Worm (Caenorhabditis elegans): ENCODE measurements around the gene Y53F4B.27.

Gene Y53F4B.27

DNA sequence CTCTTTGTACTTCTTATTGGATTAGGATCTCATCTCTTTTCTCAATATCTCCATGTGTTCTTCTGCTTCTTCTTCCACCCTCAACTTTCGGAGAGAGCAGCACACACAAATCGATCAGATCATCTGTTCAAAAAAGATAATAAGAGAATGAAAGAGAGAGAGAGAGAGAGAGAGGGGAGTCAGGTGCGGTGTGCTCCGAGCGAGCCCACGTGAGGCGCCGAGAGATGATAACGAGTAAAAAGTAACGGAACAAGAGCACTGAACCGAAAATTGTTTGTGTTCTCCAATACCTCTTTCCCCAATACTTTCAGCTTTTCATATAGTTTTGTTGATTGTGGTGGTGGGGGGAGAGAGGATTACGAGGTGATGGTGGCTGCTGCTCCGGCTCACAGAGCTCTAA, 48.3 kb downstream of the Y53F4B.27 start (continued):
- TF ChIP-seq F26F4.8 (GFP tag; conservative IDR thresholded peaks at IDR 0.05) (no peak), ces-1 (GFP tag; optimal IDR thresholded peaks at IDR 0.05) (no peak), lin-38 (GFP tag; IDR thresholded peaks at IDR 0.05) (no peak), zfp-2 (tag; optimal IDR thresholded peaks at IDR 0.05) (no peak), F37D6.2 (tag; optimal IDR thresholded peaks at IDR 0.05) (no peak), ceh-44 (GFP tag; IDR thresholded peaks at IDR 0.05) (no peak), ceh-82 (tag; optimal IDR thresholded peaks at IDR 0.05) (no peak), ztf-11 (tag; optimal IDR thresholded peaks at IDR 0.05) (no peak), daf-16 (GFP tag; optimal IDR thresholded peaks at IDR 0.05) (peak in 1 of 2 experiments; percentile 65), daf-16 (tag; optimal IDR thresholded peaks at IDR 0.05) (peak; percentile 79), saeg-2 (GFP tag; IDR thresholded peaks at IDR 0.05) (no peak), egl-43 (GFP tag; IDR thresholded peaks at IDR 0.05) (no peak), attf-4 (tag; optimal IDR thresholded peaks at IDR 0.05) (no peak), T20F7.1 (GFP tag; optimal IDR thresholded peaks at IDR 0.05) (no peak), mes-2 (tag; optimal IDR thresholded peaks at IDR 0.05; ENCODE audit: poor library complexity, severe bottlenecking) (peak; percentile 10), nhr-28 (tag; optimal IDR thresholded peaks at IDR 0.05) (peak; percentile 66), ctbp-1 (GFP tag; IDR thresholded peaks at IDR 0.05) (no peak), hlh-30 (tag; optimal IDR thresholded peaks at IDR 0.05; ENCODE audit: insufficient read depth) (peak; percentile 88), snpc-1.2 (GFP tag; IDR thresholded peaks at IDR 0.05) (no peak), mdl-1 (tag; optimal IDR thresholded peaks at IDR 0.05) (peak; percentile 24 to 83), F49E8.2 (tag; optimal IDR thresholded peaks at IDR 0.05; ENCODE audit: borderline replicate concordance) (no peak), unc-39 (tag; optimal IDR thresholded peaks at IDR 0.05) (no peak), lin-29 (GFP tag; IDR thresholded peaks at IDR 0.05) (no peak), Y48G9A.11 (GFP tag; IDR thresholded peaks at IDR 0.05) (no peak), dmd-8 (GFP tag; IDR thresholded peaks at IDR 0.05) (no peak), dmd-6 (GFP tag; IDR thresholded peaks at IDR 0.05) (peak; percentile 81), pqm-1 (tag; optimal IDR thresholded peaks at IDR 0.05) (peak; percentile 38), hmg-1.1 (GFP tag; IDR thresholded peaks at IDR 0.05) (no peak), Y105C5A.15 (GFP tag; IDR thresholded peaks at IDR 0.05) (no peak), pha-4 (GFP tag; IDR thresholded peaks at IDR 0.05) (no peak; the same call in 1 of the 2 replicates), pha-4 (tag; optimal IDR thresholded peaks at IDR 0.05) (no peak), duxl-1 (tag; optimal IDR thresholded peaks at IDR 0.05; ENCODE audit: poor library complexity) (no peak), unc-62 (GFP tag; optimal IDR thresholded peaks at IDR 0.05 in 1 of 2) (no peak), unc-62 (tag; optimal IDR thresholded peaks at IDR 0.05) (no peak), fkh-10 (GFP tag; optimal IDR thresholded peaks at IDR 0.05) (no peak), madf-9 (GFP tag; conservative IDR thresholded peaks at IDR 0.05) (no peak), snpc-4 (tag; optimal IDR thresholded peaks at IDR 0.05) (no peak), nhr-111 (GFP tag; optimal IDR thresholded peaks at IDR 0.05) (no peak), tag-97 (GFP tag; IDR thresholded peaks at IDR 0.05) (no peak), aha-1 (tag) (no peak), nhr-77 (tag; optimal IDR thresholded peaks at IDR 0.05) (peak; percentile 89), ceh-62 (tag; optimal IDR thresholded peaks at IDR 0.05) (no peak), T26A8.4 (GFP tag; IDR thresholded peaks at IDR 0.05) (no peak), mxl-3 (GFP tag; optimal IDR thresholded peaks at IDR 0.05) (peak; percentile 62), nhr-76 (tag; optimal IDR thresholded peaks at IDR 0.05) (no peak)

All from whole organism, L4 larva.